Worm (Caenorhabditis elegans) whole organism, L3 larva: ENCODE results near the gene F08F3.4.

Experiments used
- R02D3.7 ChIP-seq: fragments of 150-350 bp; optimal IDR thresholded peaks from 2 replicates; lab custom pipeline; 2014; ENCODE audit warnings: missing biosample characterization, missing genetic modification characterization
- aly-2 ChIP-seq: fragments of 150-350 bp; optimal IDR thresholded peaks from 2 replicates; lab custom pipeline; 2014; ENCODE audit warnings: missing biosample characterization, missing genetic modification characterization
- ama-1 ChIP-seq: fragments of 150-350 bp; optimal IDR thresholded peaks from 2 replicates; lab custom pipeline; 2018
- ceh-28 ChIP-seq: fragments of 150-350 bp; optimal IDR thresholded peaks from 2 replicates; lab custom pipeline; 2014; ENCODE audit warnings: missing biosample characterization, missing genetic modification reagents, missing genetic modification characterization
- ceh-82 ChIP-seq: fragments of 150-350 bp; optimal IDR thresholded peaks from 2 replicates; lab custom pipeline; 2014; ENCODE audit warnings: missing biosample characterization, missing genetic modification characterization
- daf-12 ChIP-seq: fragments of 150-350 bp; optimal IDR thresholded peaks from 2 replicates; lab custom pipeline; 2014; ENCODE audit warnings: missing biosample characterization, missing genetic modification reagents, missing genetic modification characterization
- egl-27 ChIP-seq: sonication (generic microtip); optimal IDR thresholded peaks from 4 replicates; lab custom pipeline; 2017; ENCODE audit warnings: missing biosample characterization, missing genetic modification reagents, missing genetic modification characterization
- egl-5 ChIP-seq: fragments of 150-350 bp; optimal IDR thresholded peaks from 2 replicates; lab custom pipeline; 2017; ENCODE audit warnings: missing biosample characterization, missing genetic modification reagents, missing genetic modification characterization, inconsistent platforms
- elt-1 ChIP-seq: fragments of 150-350 bp; optimal IDR thresholded peaks from 2 replicates; lab custom pipeline; 2014; ENCODE audit warnings: missing biosample characterization, missing genetic modification characterization
- elt-2 ChIP-seq: sonication (generic microtip); optimal IDR thresholded peaks from 2 replicates; lab custom pipeline; 2016; ENCODE audit warnings: missing genetic modification reagents, mild to moderate bottlenecking, missing genetic modification characterization, missing compliant biosample characterization
- elt-3 ChIP-seq, 3 experiments: fragments of 150-350 bp in 1 of 3; sonication (generic microtip) in 2 of 3; optimal IDR thresholded peaks; 2 replicates in 2 of 3; 4 replicates in 1 of 3; lab custom pipeline; 2014 to 2017; ENCODE audit warnings: missing biosample characterization in 3 of 3, missing genetic modification characterization in 3 of 3
- eor-1 ChIP-seq, 2 experiments: fragments of 150-350 bp; optimal IDR thresholded peaks; 2 replicates each; lab custom pipeline; 2014 to 2018; ENCODE audit warnings: missing biosample characterization in 2 of 2, missing genetic modification characterization in 2 of 2
- fkh-10 ChIP-seq: sonication (generic microtip); optimal IDR thresholded peaks from 2 replicates; lab custom pipeline; 2017; ENCODE audit warnings: missing biosample characterization, missing genetic modification reagents, missing genetic modification characterization
- fkh-2 ChIP-seq: fragments of 150-350 bp; optimal IDR thresholded peaks from 2 replicates; lab custom pipeline; 2014; ENCODE audit warnings: missing biosample characterization, missing genetic modification reagents, missing genetic modification characterization
- hmg-11 ChIP-seq: sonication (generic microtip); optimal IDR thresholded peaks from 2 replicates; lab custom pipeline; 2016; ENCODE audit warnings: missing genetic modification characterization, missing compliant biosample characterization
- lin-15B ChIP-seq: fragments of 150-350 bp; optimal IDR thresholded peaks from 2 replicates; lab custom pipeline; 2014; ENCODE audit warnings: missing biosample characterization, missing genetic modification characterization
- lin-39 ChIP-seq: fragments of 150-350 bp; optimal IDR thresholded peaks from 2 replicates; lab custom pipeline; 2018; ENCODE audit warnings: missing biosample characterization, missing genetic modification reagents, missing genetic modification characterization
- mml-1 ChIP-seq: fragments of 150-350 bp; sonication (generic microtip); optimal IDR thresholded peaks from 3 replicates; lab custom pipeline; 2014; ENCODE audit warnings: missing biosample characterization, missing genetic modification characterization
- nfya-1 ChIP-seq: sonication (generic microtip); optimal IDR thresholded peaks from 2 replicates; lab custom pipeline; 2017; ENCODE audit warnings: missing genetic modification characterization, mild to moderate bottlenecking, missing compliant biosample characterization, antibody characterized with exemption, moderate library complexity; ENCODE audit not compliant: insufficient read depth
- nhr-23 ChIP-seq: fragments of 150-350 bp; optimal IDR thresholded peaks from 2 replicates; lab custom pipeline; 2014; ENCODE audit warnings: missing biosample characterization, missing genetic modification reagents, missing genetic modification characterization
- nhr-237 ChIP-seq: fragments of 150-350 bp; optimal IDR thresholded peaks from 2 replicates; lab custom pipeline; 2014; ENCODE audit warnings: missing biosample characterization, missing genetic modification characterization
- nhr-28 ChIP-seq: fragments of 150-350 bp; optimal IDR thresholded peaks from 2 replicates; lab custom pipeline; 2014; ENCODE audit warnings: missing biosample characterization, missing genetic modification characterization
- nhr-67 ChIP-seq: fragments of 150-350 bp; optimal IDR thresholded peaks from 2 replicates; lab custom pipeline; 2014; ENCODE audit warnings: missing biosample characterization, missing genetic modification characterization
- pha-4 ChIP-seq: fragments of 150-350 bp; optimal IDR thresholded peaks from 2 replicates; lab custom pipeline; 2014; ENCODE audit warnings: missing biosample characterization, missing genetic modification reagents, missing genetic modification characterization
- pqm-1 ChIP-seq: fragments of 150-350 bp; optimal IDR thresholded peaks from 2 replicates; lab custom pipeline; 2017; ENCODE audit warnings: missing biosample characterization, missing genetic modification characterization, inconsistent platforms
- sea-2 ChIP-seq: fragments of 150-350 bp; sonication (generic microtip); optimal IDR thresholded peaks from 4 replicates; lab custom pipeline; 2014; ENCODE audit warnings: missing biosample characterization, missing genetic modification reagents, missing genetic modification characterization
- tbx-2 ChIP-seq: sonication (generic microtip); optimal IDR thresholded peaks from 2 replicates; lab custom pipeline; 2016; ENCODE audit warnings: mild to moderate bottlenecking, missing genetic modification characterization, missing compliant biosample characterization
- unc-62 ChIP-seq: fragments of 150-350 bp; sonication (generic microtip); optimal IDR thresholded peaks from 4 replicates; lab custom pipeline; 2014; ENCODE audit warnings: missing biosample characterization, missing genetic modification reagents, missing genetic modification characterization
- zag-1 ChIP-seq: fragments of 150-350 bp; optimal IDR thresholded peaks from 2 replicates; lab custom pipeline; 2014; ENCODE audit warnings: missing biosample characterization, missing genetic modification characterization
- ztf-11 ChIP-seq: fragments of 150-350 bp; optimal IDR thresholded peaks from 2 replicates; lab custom pipeline; 2014; ENCODE audit warnings: missing biosample characterization, missing genetic modification characterization

F08F3.4 gene

DNA sequence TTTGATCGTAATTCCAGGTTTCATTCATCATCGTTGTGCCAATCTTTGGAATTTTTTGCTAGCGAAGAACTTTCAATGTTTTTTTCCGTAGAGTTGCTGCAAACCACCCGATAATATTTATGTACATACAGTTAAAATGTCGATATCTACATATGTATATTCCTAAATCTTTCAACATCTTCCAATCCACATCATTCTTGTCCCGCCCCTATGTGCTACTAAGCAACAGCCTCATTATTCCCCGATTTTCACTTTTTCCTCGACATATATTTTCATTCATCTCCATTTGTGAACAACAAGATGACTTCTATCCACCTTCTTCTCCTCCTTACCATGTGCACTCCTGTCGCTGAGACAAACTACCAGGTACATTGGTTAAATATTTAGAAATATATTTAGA is 38.6 kb upstream of the F08F3.4 start, which contains the start of gene C35A11.3:
TSS of gene C35A11.3 (plus strand) at position 301 of the 400 bp plus-strand sequence.
- no peak for TF ChIP-seq ceh-28 (tag; lab: Kevin White, UChicago)
- no peak for TF ChIP-seq daf-12 (tag; lab: Kevin White, UChicago)
- no peak for TF ChIP-seq fkh-10 (GFP tag; lab: Kevin White, UChicago)
- TF ChIP-seq hmg-11 (tag; lab: Kevin White, UChicago), result no peak
- no peak for TF ChIP-seq ztf-11 (tag; lab: Kevin White, UChicago)
- TF ChIP-seq pha-4, result no peak
- no peak for TF ChIP-seq ama-1 (lab: Kevin White, UChicago)
- TF ChIP-seq nhr-237 (tag; lab: Kevin White, UChicago), result no peak

DNA sequence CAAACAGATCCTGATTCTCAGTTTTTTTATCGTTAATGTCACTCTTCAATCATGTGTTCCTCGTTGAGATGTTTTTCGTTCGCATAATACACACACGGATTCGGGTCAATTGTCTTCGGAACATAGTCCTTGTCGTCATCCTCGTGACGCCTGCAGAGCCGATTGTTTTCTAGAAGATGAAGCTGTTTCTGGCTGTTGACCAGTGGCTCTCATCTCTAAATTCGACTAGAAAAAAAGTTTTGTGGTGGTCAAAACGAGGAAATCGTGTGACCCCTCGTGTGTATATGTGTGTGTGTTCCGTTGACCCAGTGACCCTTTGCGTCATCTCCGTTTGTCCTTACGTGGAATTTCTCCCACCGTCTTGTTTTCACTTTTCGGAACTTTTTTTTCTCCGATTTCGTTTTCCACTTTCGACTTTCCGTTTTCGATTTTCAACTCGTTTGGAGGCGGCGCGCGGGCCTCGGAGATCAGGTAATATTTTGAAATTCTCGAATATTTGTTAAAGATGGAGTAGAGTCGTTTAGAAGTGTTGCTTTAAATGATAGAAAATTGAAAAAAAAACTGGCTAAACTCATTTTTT is 24.8 kb upstream of the F08F3.4 start, which contains the start of gene C35A11.2:
TSS of gene C35A11.2 (plus strand) at position 386 of the 580 bp plus-strand sequence.
- TF ChIP-seq R02D3.7 (tag; lab: Kevin White, UChicago), result no peak
- TF ChIP-seq lin-15B, result peak; percentile 6
- TF ChIP-seq pqm-1 (tag; lab: Kevin White, UChicago), result no peak
- no peak for TF ChIP-seq hmg-11 (tag; lab: Kevin White, UChicago)
- TF ChIP-seq unc-62 (GFP tag; lab: Kevin White, UChicago), result no peak
- TF ChIP-seq nhr-23 (tag; lab: Kevin White, UChicago), result peak; percentile 73

DNA sequence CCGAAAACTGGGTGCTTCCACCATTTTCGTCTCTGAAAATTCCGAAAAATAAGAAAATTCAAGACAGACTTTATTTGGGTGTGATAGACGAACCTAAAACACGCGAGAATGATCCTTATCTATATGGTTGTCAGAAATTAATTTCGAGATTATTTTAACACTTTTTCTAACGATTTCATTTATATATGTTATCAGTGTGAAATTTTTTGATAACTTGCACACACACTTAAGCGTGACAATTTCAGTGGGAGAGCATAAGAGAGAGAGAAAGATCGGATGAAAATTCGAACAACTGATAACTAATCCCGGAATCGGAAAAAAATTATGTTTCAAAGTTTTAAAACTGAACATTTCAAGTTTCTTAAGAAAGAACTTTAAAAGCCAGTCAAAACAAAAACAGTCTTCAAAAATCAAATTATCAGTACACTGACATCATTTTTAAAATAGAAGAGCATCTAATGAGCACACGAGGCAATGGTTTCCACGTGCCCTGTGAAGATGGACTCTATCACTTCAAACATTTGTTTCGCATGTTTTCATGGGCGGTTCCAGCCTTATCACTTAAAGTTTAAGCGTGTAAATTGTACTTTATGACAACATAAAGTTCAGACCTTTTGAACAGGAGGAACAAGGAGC is 17.6 kb upstream of the F08F3.4 start, which contains the start of gene C35A11.4:
TSS of gene C35A11.4 (minus strand) at position 156 of the 636 bp plus-strand sequence.
- TF ChIP-seq nhr-237 (tag; lab: Kevin White, UChicago) (no peak), pqm-1 (tag; lab: Kevin White, UChicago) (peak; percentile 79), egl-27 (tag; lab: Kevin White, UChicago) (peak; percentile 16), elt-2 (tag; lab: Kevin White, UChicago) (peak; percentile 99)

DNA sequence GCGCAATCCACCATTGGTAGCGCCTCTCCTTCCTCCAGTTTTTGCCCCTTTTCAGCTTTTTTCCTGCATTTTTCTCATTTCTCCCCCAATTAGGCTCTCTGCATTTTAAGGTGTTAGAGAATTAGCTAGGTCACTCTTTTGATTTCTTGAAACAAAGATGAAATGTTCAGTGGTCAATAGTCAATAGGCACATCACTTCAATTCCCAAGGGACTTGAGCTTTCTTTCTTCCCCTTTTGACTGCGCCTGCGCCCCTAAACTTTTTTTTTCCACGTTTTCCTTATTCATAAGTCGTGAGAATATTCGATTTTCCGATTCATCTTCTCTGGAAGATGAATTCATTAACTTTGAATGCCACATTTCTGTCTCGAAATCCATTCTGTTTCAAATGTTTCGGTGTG is 6.8 kb upstream of the F08F3.4 start:
- TF ChIP-seq nfya-1 (tag; lab: Kevin White, UChicago) (no peak), aly-2 (no peak), zag-1 (tag; lab: Kevin White, UChicago) (no peak), lin-39 (no peak), ceh-82 (tag; lab: Kevin White, UChicago) (no peak), tbx-2 (tag; lab: Kevin White, UChicago) (no peak), eor-1 (tag; optimal IDR thresholded peaks at IDR 0.05; lab: Kevin White, UChicago) (no peak), fkh-2 (tag; lab: Kevin White, UChicago) (no peak), ztf-11 (tag; lab: Kevin White, UChicago) (no peak), egl-27 (tag; lab: Kevin White, UChicago) (no peak), mml-1 (tag; lab: Kevin White, UChicago) (no peak), nhr-67 (tag; lab: Kevin White, UChicago) (no peak), elt-1 (tag; lab: Kevin White, UChicago) (no peak), lin-15B (no peak), pqm-1 (tag; lab: Kevin White, UChicago) (no peak), hmg-11 (tag; lab: Kevin White, UChicago) (no peak), nhr-237 (tag; lab: Kevin White, UChicago) (no peak), nhr-28 (tag; lab: Kevin White, UChicago) (no peak), ama-1 (lab: Kevin White, UChicago) (no peak), sea-2 (GFP tag; lab: Kevin White, UChicago) (no peak)
- TF ChIP-seq, all 47 proteins: peak for 0

DNA sequence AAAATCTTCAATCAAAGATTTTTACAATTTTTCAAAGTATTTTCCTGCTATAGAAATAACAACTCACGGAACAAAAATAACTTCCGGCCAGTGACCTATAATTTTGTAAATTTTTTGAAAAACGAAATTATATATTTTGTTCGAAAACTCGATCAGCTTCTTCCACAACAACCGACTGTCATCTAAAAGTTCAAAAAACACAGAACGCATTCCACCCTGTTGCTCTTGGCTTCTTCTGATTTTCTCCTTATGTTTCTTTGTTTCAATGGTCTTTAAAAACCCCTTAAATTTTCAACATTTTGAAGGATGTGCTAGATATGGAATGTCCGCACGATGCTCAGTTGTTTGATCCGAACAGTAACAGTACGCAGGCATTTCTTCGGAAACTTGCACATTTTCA is 5.7 kb upstream of the F08F3.4 start, which contains the start of gene dmsr-7:
TSS of gene dmsr-7 (plus strand) at position 301 of the 400 bp plus-strand sequence.
- TF ChIP-seq elt-3 (tag; optimal IDR thresholded peaks at IDR 0.05; lab: Kevin White, UChicago) (no peak), egl-5 (no peak), unc-62 (GFP tag; lab: Kevin White, UChicago) (no peak)
